Worm (Caenorhabditis elegans): ENCODE measurements around the gene sptl-2.

DNA sequence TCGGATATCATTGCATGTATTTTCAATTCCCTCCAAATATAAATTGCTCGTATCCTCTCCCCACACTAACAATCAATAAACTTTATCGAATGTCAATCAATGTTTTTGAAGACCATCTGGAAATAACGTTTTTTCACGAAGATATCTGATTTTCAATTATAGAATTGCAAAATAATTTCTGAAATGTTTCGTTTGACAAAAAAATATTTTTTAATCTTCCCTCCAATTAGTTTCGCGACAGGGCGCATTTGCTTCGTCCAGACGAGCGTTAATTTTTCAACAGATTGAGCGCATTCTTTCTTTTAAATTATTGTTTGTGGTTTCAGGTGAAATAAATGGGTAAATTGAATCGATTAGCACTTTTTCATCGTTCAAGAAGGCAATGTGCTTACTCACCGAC, 14.1 kb downstream of the sptl-2 start, which contains the start of gene vars-1:
- TF ChIP-seq let-526 (GFP tag; IDR thresholded peaks at IDR 0.05) (no peak), nfya-2 (GFP tag; IDR thresholded peaks at IDR 0.05) (no peak), ama-1 (optimal IDR thresholded peaks at IDR 0.05) (no peak), ama-1 (GFP tag; optimal IDR thresholded peaks at IDR 0.05) (no peak), nhr-90 (tag; optimal IDR thresholded peaks at IDR 0.05) (no peak), tlf-1 (GFP tag; optimal IDR thresholded peaks at IDR 0.05) (peak; percentile 51), ets-4 (GFP tag; optimal IDR thresholded peaks at IDR 0.05) (no peak), nhr-120 (GFP tag; IDR thresholded peaks at IDR 0.05) (no peak), K12H6.12 (tag; optimal IDR thresholded peaks at IDR 0.05) (no peak), dox-1 (GFP tag; IDR thresholded peaks at IDR 0.05) (no peak), unc-62 (GFP tag; optimal IDR thresholded peaks at IDR 0.05) (no peak), sea-2 (GFP tag; IDR thresholded peaks at IDR 0.05) (no peak), F22D6.2 (tag; optimal IDR thresholded peaks at IDR 0.05) (no peak), attf-5 (GFP tag; optimal IDR thresholded peaks at IDR 0.05) (no peak)
